Fruit fly (Drosophila melanogaster) whole organism, wandering third instar larva: ENCODE data around the gene cnir.

ENCODE experiments used
- Hr78 ChIP-seq: fragments of >200 bp; optimal IDR thresholded peaks from 2 replicates; lab custom pipeline; 2017; ENCODE audit warnings: missing biosample characterization, missing genetic modification characterization
- lola ChIP-seq: fragments of >200 bp; optimal IDR thresholded peaks from 2 replicates; lab custom pipeline; 2017; ENCODE audit warnings: missing biosample characterization, missing genetic modification characterization

DNA sequence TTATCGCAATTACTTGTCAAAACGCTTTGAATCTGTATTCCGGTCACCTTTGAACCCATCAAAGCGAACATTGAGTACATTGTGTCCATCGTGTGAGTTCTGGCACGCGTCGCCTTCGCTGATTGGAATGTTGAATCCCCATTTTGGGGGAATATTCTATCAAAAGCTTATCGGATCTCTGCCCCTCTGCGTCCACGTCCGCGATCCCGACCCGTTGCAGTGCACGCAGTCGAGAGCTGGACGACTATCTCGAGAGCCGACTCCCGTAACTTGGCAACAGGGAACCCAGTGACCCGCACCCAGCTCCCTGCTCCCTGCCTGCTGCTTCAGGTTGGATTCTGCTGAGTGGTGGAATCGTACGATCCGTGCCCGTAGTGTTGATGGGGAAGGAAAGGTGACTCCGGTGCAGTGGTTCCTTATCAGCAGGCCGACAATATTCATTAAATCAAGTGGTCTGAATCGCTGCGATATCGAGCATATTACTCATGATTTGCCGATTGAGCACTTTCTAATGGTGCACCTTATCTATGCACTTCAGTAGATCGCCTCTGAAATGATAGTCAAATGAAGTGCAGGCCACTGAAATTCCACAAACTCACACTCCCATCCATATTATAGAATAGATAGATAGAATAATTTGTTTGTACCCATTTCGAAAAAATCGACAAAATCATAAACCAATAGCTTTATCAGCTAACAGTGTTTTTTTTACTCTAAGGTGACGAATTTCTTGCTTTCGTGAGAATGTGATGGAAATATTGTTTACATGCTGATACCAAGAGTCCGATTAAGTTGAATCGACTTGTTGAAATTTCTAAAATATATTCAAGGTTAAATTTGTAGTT is 5.3 kb upstream of the cnir start:
- TF ChIP-seq Hr78 (GFP tag; lab: Kevin White, UChicago): no peak
- no peak for TF ChIP-seq lola
